Worm (Caenorhabditis elegans): Measurements from ENCODE around the gene pepm-1.

pepm-1 gene

DNA sequence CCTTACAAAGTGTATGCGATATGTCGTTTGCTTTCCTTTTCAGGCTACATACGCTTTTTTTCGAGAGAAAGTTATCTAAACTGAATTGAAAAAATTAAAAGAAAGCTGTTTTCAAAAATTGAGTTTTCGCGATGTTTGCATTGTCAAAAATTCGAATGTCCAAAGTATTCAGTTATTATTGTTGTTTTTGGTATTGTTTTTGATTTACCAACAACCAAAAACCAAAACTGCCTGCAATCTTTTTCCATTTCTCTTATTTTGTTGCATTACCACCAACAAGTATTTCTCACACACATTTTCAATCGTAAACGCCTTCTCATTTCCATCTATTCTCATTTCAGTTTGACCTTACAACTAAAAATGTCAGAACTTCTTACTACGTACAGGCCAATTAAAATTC, at the start of gene pepm-1:
pepm-1 (plus strand) TSS at position 301 of the 400 bp plus-strand sequence.
- TF ChIP-seq ceh-45 (GFP tag; IDR thresholded peaks at IDR 0.05): no peak
- TF ChIP-seq lim-6 (tag; optimal IDR thresholded peaks at IDR 0.05): no peak
- no peak for TF ChIP-seq pag-3 (tag; optimal IDR thresholded peaks at IDR 0.05; ENCODE audit: borderline replicate concordance)
- no peak for TF ChIP-seq ets-4 (tag; optimal IDR thresholded peaks at IDR 0.05)
- no peak for TF ChIP-seq hlh-8 (tag; optimal IDR thresholded peaks at IDR 0.05)
- TF ChIP-seq F13H6.1 (tag; optimal IDR thresholded peaks at IDR 0.05): no peak
- TF ChIP-seq pax-1 (tag; optimal IDR thresholded peaks at IDR 0.05): no peak
- TF ChIP-seq hlh-13 (GFP tag; optimal IDR thresholded peaks at IDR 0.05): no peak
- no peak for TF ChIP-seq odd-2 (tag; optimal IDR thresholded peaks at IDR 0.05)
- no peak for TF ChIP-seq ceh-6 (GFP tag; optimal IDR thresholded peaks at IDR 0.05)
- no peak for TF ChIP-seq elt-2 (tag; optimal IDR thresholded peaks at IDR 0.05)
- no peak for TF ChIP-seq zip-5 (tag; optimal IDR thresholded peaks at IDR 0.05)
- TF ChIP-seq ceh-19 (GFP tag; optimal IDR thresholded peaks at IDR 0.05): no peak
- TF ChIP-seq unc-3 (GFP tag; conservative IDR thresholded peaks at IDR 0.05): no peak
- TF ChIP-seq unc-3 (tag; optimal IDR thresholded peaks at IDR 0.05): no peak
- TF ChIP-seq fkh-6 (tag; optimal IDR thresholded peaks at IDR 0.05): no peak
- TF ChIP-seq nhr-11 (tag; optimal IDR thresholded peaks at IDR 0.05): no peak
- TF ChIP-seq ceh-31 (tag; optimal IDR thresholded peaks at IDR 0.05): no peak
- no peak for TF ChIP-seq ceh-34 (tag; optimal IDR thresholded peaks at IDR 0.05)
- TF ChIP-seq hlh-30 (tag; optimal IDR thresholded peaks at IDR 0.05; ENCODE audit: insufficient read depth): no peak
- no peak for TF ChIP-seq K09A11.1 (tag; optimal IDR thresholded peaks at IDR 0.05; ENCODE audit: insufficient read depth)

DNA sequence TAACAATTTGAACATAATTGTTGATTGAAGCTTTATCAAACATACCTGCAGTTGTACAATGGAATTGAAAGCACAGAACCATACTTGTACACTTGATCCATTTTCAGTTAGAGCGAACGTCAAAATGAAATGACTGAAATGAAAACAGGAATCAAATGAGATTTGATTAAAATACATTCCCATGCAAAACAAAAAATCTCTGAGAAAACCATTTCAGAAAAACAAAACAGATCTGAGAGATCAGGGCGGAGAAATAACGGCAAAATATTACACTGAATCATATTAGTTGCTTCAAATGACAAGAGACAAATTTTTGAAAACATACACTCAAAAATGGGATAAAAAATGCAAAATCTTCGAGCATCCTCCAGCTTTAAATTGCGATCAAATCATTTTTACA, 49.1 kb upstream of the pepm-1 start, which contains the start of gene srt-33:
srt-33 (minus strand) TSS at position 101 of the 400 bp plus-strand sequence.
- TF ChIP-seq odd-2 (tag; optimal IDR thresholded peaks at IDR 0.05): no peak
- no peak for TF ChIP-seq ceh-14 (tag; optimal IDR thresholded peaks at IDR 0.05)
- TF ChIP-seq Y22D7AL.16 (tag; optimal IDR thresholded peaks at IDR 0.05): no peak
- no peak for TF ChIP-seq nfya-1 (tag; optimal IDR thresholded peaks at IDR 0.05)
- no peak for TF ChIP-seq dve-1 (tag; optimal IDR thresholded peaks at IDR 0.05)
- no peak for TF ChIP-seq ceh-2 (tag; optimal IDR thresholded peaks at IDR 0.05)
- TF ChIP-seq pros-1 (tag; optimal IDR thresholded peaks at IDR 0.05): no peak
- TF ChIP-seq tbx-2 (tag; optimal IDR thresholded peaks at IDR 0.05): no peak
- no peak for TF ChIP-seq ceh-22 (tag; optimal IDR thresholded peaks at IDR 0.05)
- no peak for TF ChIP-seq sox-4 (tag; optimal IDR thresholded peaks at IDR 0.05)
- TF ChIP-seq ceh-48 (tag; optimal IDR thresholded peaks at IDR 0.05): no peak
- TF ChIP-seq tbx-7 (tag; optimal IDR thresholded peaks at IDR 0.05): no peak
- no peak for TF ChIP-seq lim-6 (tag; optimal IDR thresholded peaks at IDR 0.05)
- no peak for TF ChIP-seq C08G9.2 (tag; optimal IDR thresholded peaks at IDR 0.05)
- no peak for TF ChIP-seq K09A11.1 (tag; optimal IDR thresholded peaks at IDR 0.05; ENCODE audit: insufficient read depth)
- TF ChIP-seq unc-86 (tag; optimal IDR thresholded peaks at IDR 0.05): no peak
- no peak for TF ChIP-seq pat-9 (tag; optimal IDR thresholded peaks at IDR 0.05)
- TF ChIP-seq sdc-2 (tag; optimal IDR thresholded peaks at IDR 0.05): no peak
- no peak for TF ChIP-seq ceh-6 (GFP tag; optimal IDR thresholded peaks at IDR 0.05)
- no peak for TF ChIP-seq ceh-9 (tag; optimal IDR thresholded peaks at IDR 0.05)

DNA sequence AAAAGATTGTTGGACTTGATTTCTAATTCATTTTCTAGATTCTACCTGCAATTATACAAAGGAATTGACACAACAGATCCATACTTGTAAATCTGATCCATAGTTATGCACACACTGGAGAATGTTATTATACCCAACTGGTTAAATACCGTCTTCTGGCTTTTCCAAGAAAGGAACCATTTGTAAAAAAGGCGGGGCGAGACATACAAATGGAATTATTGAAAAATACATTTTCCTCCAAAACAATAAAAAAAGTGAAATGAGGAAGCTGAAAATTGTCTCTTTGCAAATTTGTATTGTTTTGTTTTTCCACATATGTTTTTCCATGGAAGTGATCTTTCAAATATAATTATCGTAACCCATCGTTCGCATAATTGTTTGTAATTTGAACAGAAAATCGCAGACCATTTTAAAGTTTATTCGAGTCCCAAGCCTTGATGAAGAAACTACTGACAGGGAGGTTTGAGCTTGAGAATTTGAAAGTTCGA, 46.6 kb upstream of the pepm-1 start, which contains the start of the genes srt-74 and F40G12.9:
srt-74 (minus strand) TSS at position 101 of the 488 bp plus-strand sequence.
F40G12.9 (plus strand) TSS at position 438 of the 488 bp plus-strand sequence.
- no peak for TF ChIP-seq ceh-22 (tag; optimal IDR thresholded peaks at IDR 0.05)
- no peak for TF ChIP-seq ahr-1 (tag; optimal IDR thresholded peaks at IDR 0.05)
- TF ChIP-seq ceh-24 (tag; optimal IDR thresholded peaks at IDR 0.05): no peak
- no peak for TF ChIP-seq tbx-7 (tag; optimal IDR thresholded peaks at IDR 0.05)
- no peak for TF ChIP-seq pha-4 (tag; optimal IDR thresholded peaks at IDR 0.05)
- TF ChIP-seq zip-5 (tag; optimal IDR thresholded peaks at IDR 0.05): no peak
- TF ChIP-seq pqm-1 (tag; optimal IDR thresholded peaks at IDR 0.05): no peak
- TF ChIP-seq K09A11.1 (tag; optimal IDR thresholded peaks at IDR 0.05; ENCODE audit: insufficient read depth): no peak
- TF ChIP-seq ttx-3 (tag; optimal IDR thresholded peaks at IDR 0.05): no peak
- no peak for TF ChIP-seq ceh-34 (tag; optimal IDR thresholded peaks at IDR 0.05)
- TF ChIP-seq elt-2 (tag; optimal IDR thresholded peaks at IDR 0.05): no peak
- no peak for TF ChIP-seq ceh-14 (tag; optimal IDR thresholded peaks at IDR 0.05)
- no peak for TF ChIP-seq hlh-6 (tag; optimal IDR thresholded peaks at IDR 0.05)
- TF ChIP-seq syd-9 (tag; optimal IDR thresholded peaks at IDR 0.05): no peak
- no peak for TF ChIP-seq sdc-2 (tag; optimal IDR thresholded peaks at IDR 0.05)
- TF ChIP-seq fkh-6 (tag; optimal IDR thresholded peaks at IDR 0.05): no peak
- no peak for TF ChIP-seq ceh-19 (GFP tag; optimal IDR thresholded peaks at IDR 0.05)
- no peak for TF ChIP-seq gmeb-2 (tag; optimal IDR thresholded peaks at IDR 0.05)

Data from whole organism, late embryonic.